Fruit fly (Drosophila melanogaster) whole organism, wandering third instar larva: ENCODE measurements around the gene CG33120.

Experiments
- Abd-B ChIP-seq: fragments of >200 bp; optimal IDR thresholded peaks from 2 replicates; lab custom pipeline; 2017; ENCODE audit warnings: missing biosample characterization, missing genetic modification characterization
- CG32264 ChIP-seq: fragments of 200-800 bp; sonication (Bioruptor generic); optimal IDR thresholded peaks from 2 replicates; lab custom pipeline; 2016; ENCODE audit warnings: missing biosample characterization, missing genetic modification characterization
- CG9705 ChIP-seq: fragments of 200-800 bp; sonication (Bioruptor generic); optimal IDR thresholded peaks from 2 replicates; lab custom pipeline; 2018; ENCODE audit warnings: missing biosample characterization, mild to moderate bottlenecking, missing genetic modification characterization
- CrebA ChIP-seq: fragments of 200-800 bp; sonication (Bioruptor generic); optimal IDR thresholded peaks from 2 replicates; lab custom pipeline; 2016; ENCODE audit warnings: missing biosample characterization, mild to moderate bottlenecking, missing genetic modification characterization, borderline replicate concordance
- Dfd ChIP-seq: fragments of >200 bp; optimal IDR thresholded peaks from 2 replicates; lab custom pipeline; 2017; ENCODE audit warnings: missing biosample characterization, missing genetic modification characterization
- Dif ChIP-seq: fragments of 200-275, 200-300 bp; sonication (Bioruptor generic); optimal IDR thresholded peaks from 2 replicates; lab custom pipeline; 2018; ENCODE audit warnings: missing biosample characterization, missing genetic modification characterization; ENCODE audit not compliant: partially characterized antibody
- GATAd ChIP-seq: sonication (Bioruptor generic); optimal IDR thresholded peaks from 2 replicates; lab custom pipeline; 2016; ENCODE audit warnings: missing biosample characterization, missing genetic modification characterization
- HLH106 ChIP-seq: fragments of 200-800 bp; optimal IDR thresholded peaks from 3 replicates; lab custom pipeline; 2019; ENCODE audit warnings: missing biosample characterization, mild to moderate bottlenecking, missing genetic modification characterization, moderate library complexity
- Hnf4 ChIP-seq: fragments of 200-800 bp; sonication (Bioruptor generic); optimal IDR thresholded peaks from 2 replicates; lab custom pipeline; 2016; ENCODE audit warnings: missing biosample characterization, mild to moderate bottlenecking, missing genetic modification characterization
- Hr78 ChIP-seq: fragments of >200 bp; optimal IDR thresholded peaks from 2 replicates; lab custom pipeline; 2017; ENCODE audit warnings: missing biosample characterization, missing genetic modification characterization
- Hr83 ChIP-seq: fragments of 200-300 bp; sonication (Bioruptor generic); optimal IDR thresholded peaks from 2 replicates; lab custom pipeline; 2016; ENCODE audit warnings: missing biosample characterization, mild to moderate bottlenecking, missing genetic modification characterization, moderate library complexity; ENCODE audit not compliant: poor library complexity, severe bottlenecking
- Jra ChIP-seq: sonication (Bioruptor generic); optimal IDR thresholded peaks from 2 replicates; lab custom pipeline; 2016; ENCODE audit warnings: missing biosample characterization, missing genetic modification characterization
- Mio ChIP-seq: sonication (Bioruptor generic); optimal IDR thresholded peaks from 2 replicates; lab custom pipeline; 2016; ENCODE audit warnings: missing biosample characterization, missing genetic modification characterization
- Myc ChIP-seq: fragments of >200 bp; optimal IDR thresholded peaks from 2 replicates; lab custom pipeline; 2017
- N ChIP-seq: fragments of >200 bp; optimal IDR thresholded peaks from 2 replicates; lab custom pipeline; 2018; ENCODE audit warnings: missing biosample characterization, missing external identifiers, missing genetic modification characterization
- OdsH ChIP-seq: fragments of 200-800 bp; sonication (Bioruptor generic); optimal IDR thresholded peaks from 2 replicates; lab custom pipeline; 2016; ENCODE audit warnings: missing biosample characterization, mild to moderate bottlenecking, missing genetic modification characterization
- Rel ChIP-seq, 2 experiments: fragments of 200-800 bp; sonication (Bioruptor generic) in 1 of 2; optimal IDR thresholded peaks; 2 replicates in 1 of 2; 3 replicates in 1 of 2; lab custom pipeline; 2016 to 2019; ENCODE audit warnings: mild to moderate bottlenecking in 2 of 2, missing biosample characterization in 2 of 2, missing genetic modification characterization in 2 of 2, moderate library complexity in 1 of 2
- Sp1 ChIP-seq: fragments of 200-800 bp; sonication (Bioruptor generic); optimal IDR thresholded peaks from 3 replicates; lab custom pipeline; 2019; ENCODE audit warnings: missing biosample characterization, mild to moderate bottlenecking, missing genetic modification characterization, moderate library complexity
- Vsx2 ChIP-seq: fragments of 200-300, 225-300 bp; sonication (Bioruptor generic); optimal IDR thresholded peaks from 2 replicates; lab custom pipeline; 2018; ENCODE audit warnings: missing biosample characterization, missing genetic modification characterization; ENCODE audit not compliant: partially characterized antibody
- br ChIP-seq: fragments of 200-800 bp; sonication (Bioruptor generic); optimal IDR thresholded peaks from 2 replicates; lab custom pipeline; 2016; ENCODE audit warnings: missing biosample characterization, missing genetic modification characterization
- brk ChIP-seq: fragments of 200-800 bp; sonication (Bioruptor generic); optimal IDR thresholded peaks from 2 replicates; lab custom pipeline; 2016; ENCODE audit warnings: missing biosample characterization, mild to moderate bottlenecking, missing genetic modification characterization
- dl ChIP-seq, 2 experiments: fragments of 175-275, 200-275 bp in 1 of 2; fragments of 200-275 bp in 1 of 2; sonication (Bioruptor generic); optimal IDR thresholded peaks; lab custom pipeline; 2018; ENCODE audit warnings: mild to moderate bottlenecking in 2 of 2, missing biosample characterization in 2 of 2, missing genetic modification characterization in 2 of 2, moderate library complexity in 2 of 2; ENCODE audit not compliant: partially characterized antibody in 2 of 2, insufficient read depth in 1 of 2
- dmrt93B ChIP-seq: fragments of 200-800 bp; sonication (Bioruptor generic); optimal IDR thresholded peaks from 2 replicates; lab custom pipeline; 2018; ENCODE audit warnings: missing biosample characterization, mild to moderate bottlenecking, missing genetic modification characterization
- dsf ChIP-seq: sonication (Bioruptor generic); optimal IDR thresholded peaks from 2 replicates; lab custom pipeline; 2016; ENCODE audit warnings: missing biosample characterization, missing genetic modification characterization, borderline replicate concordance
- ey ChIP-seq: fragments of 200-800 bp; sonication (Bioruptor generic); optimal IDR thresholded peaks from 2 replicates; lab custom pipeline; 2016; ENCODE audit warnings: missing biosample characterization, missing genetic modification characterization
- foxo ChIP-seq, 2 experiments: fragments of 200-800 bp; sonication (Bioruptor generic); optimal IDR thresholded peaks; 2 replicates in 1 of 2; 3 replicates in 1 of 2; lab custom pipeline; 2016 to 2017; ENCODE audit warnings: missing biosample characterization in 2 of 2, missing genetic modification characterization in 2 of 2
- fru ChIP-seq: fragments of 200-800 bp; sonication (Bioruptor generic); optimal IDR thresholded peaks from 3 replicates; lab custom pipeline; 2016; ENCODE audit warnings: missing biosample characterization, mild to moderate bottlenecking, missing genetic modification characterization
- h ChIP-seq: fragments of 200-800 bp; sonication (Bioruptor generic); optimal IDR thresholded peaks from 3 replicates; lab custom pipeline; 2016; ENCODE audit warnings: missing biosample characterization, mild to moderate bottlenecking, missing genetic modification characterization
- jim ChIP-seq: fragments of 175-275, 200-325 bp; sonication (Bioruptor generic); optimal IDR thresholded peaks from 2 replicates; lab custom pipeline; 2016; ENCODE audit warnings: missing biosample characterization, mild to moderate bottlenecking, missing genetic modification characterization
- lola ChIP-seq: fragments of >200 bp; optimal IDR thresholded peaks from 2 replicates; lab custom pipeline; 2017; ENCODE audit warnings: missing biosample characterization, missing genetic modification characterization
- pan ChIP-seq: fragments of >200 bp; optimal IDR thresholded peaks from 2 replicates; lab custom pipeline; 2017
- psq ChIP-seq: fragments of 200-800 bp; sonication (Bioruptor generic); optimal IDR thresholded peaks from 3 replicates; lab custom pipeline; 2017; ENCODE audit warnings: missing biosample characterization, mild to moderate bottlenecking, missing genetic modification characterization, moderate library complexity
- rgr ChIP-seq: fragments of 200-800 bp; sonication (Bioruptor generic); optimal IDR thresholded peaks from 3 replicates; lab custom pipeline; 2016; ENCODE audit warnings: missing biosample characterization, mild to moderate bottlenecking, missing genetic modification characterization
- sage ChIP-seq: fragments of 200-800 bp; sonication (Bioruptor generic); optimal IDR thresholded peaks from 2 replicates; lab custom pipeline; 2016; ENCODE audit warnings: missing biosample characterization, mild to moderate bottlenecking, missing genetic modification characterization
- sv ChIP-seq: fragments of 200-800 bp; sonication (Bioruptor generic); optimal IDR thresholded peaks from 3 replicates; lab custom pipeline; 2016; ENCODE audit warnings: missing biosample characterization, missing genetic modification characterization
- tai ChIP-seq: sonication (Bioruptor generic); optimal IDR thresholded peaks from 2 replicates; lab custom pipeline; 2016; ENCODE audit warnings: missing biosample characterization, missing genetic modification characterization
- usp ChIP-seq: fragments of >200 bp; optimal IDR thresholded peaks from 2 replicates; lab custom pipeline; 2017; ENCODE audit warnings: missing biosample characterization, missing genetic modification characterization
- woc ChIP-seq: sonication (Bioruptor generic); optimal IDR thresholded peaks from 2 replicates; lab custom pipeline; 2016; ENCODE audit warnings: missing biosample characterization, mild to moderate bottlenecking, missing genetic modification characterization

CG33120 gene

dm6 chr2L:18839143-18839872 lies 5.1 kb downstream of the CG33120 start, which contains the start of gene CG10600:
CG10600 (minus strand) TSS chr2L:18839679.
- TF ChIP-seq CG32264 (GFP tag; lab: Kevin White, UChicago) = peak; percentile 60
- TF ChIP-seq CG9705 (GFP tag; lab: Kevin White, UChicago) = peak; percentile 69
- peak; percentile 83 for TF ChIP-seq ey (GFP tag; lab: Kevin White, UChicago)
- no peak for TF ChIP-seq Hr78 (GFP tag; lab: Kevin White, UChicago)
- peak in 1 of 2 experiments; percentile 91 for TF ChIP-seq foxo (GFP tag; optimal IDR thresholded peaks at IDR 0.05; lab: Kevin White, UChicago)
- peak; percentile 74 for TF ChIP-seq sv
- peak; percentile 92 for TF ChIP-seq Jra (GFP tag; lab: Kevin White, UChicago)
- TF ChIP-seq Sp1 (GFP tag; lab: Kevin White, UChicago) = peak; percentile 71
- TF ChIP-seq rgr (GFP tag; lab: Kevin White, UChicago) = peak; percentile 92
- TF ChIP-seq h = peak; percentile 91
- no peak for TF ChIP-seq brk (GFP tag; lab: Kevin White, UChicago)
- peak; percentile 52 for TF ChIP-seq Mio (GFP tag; lab: Kevin White, UChicago)
- peak; percentile 84 for TF ChIP-seq dsf
- peak; percentile 74 for TF ChIP-seq N
- no peak for TF ChIP-seq CrebA (GFP tag; lab: Kevin White, UChicago)
- peak; percentile 71 for TF ChIP-seq HLH106 (tag; lab: Kevin White, UChicago)
- TF ChIP-seq tai (GFP tag; lab: Kevin White, UChicago) = no peak
- TF ChIP-seq Hnf4 = peak; percentile 95
- peak; percentile 56 for TF ChIP-seq dmrt93B
- TF ChIP-seq usp (GFP tag; lab: Kevin White, UChicago) = no peak
- TF ChIP-seq GATAd (GFP tag; lab: Kevin White, UChicago) = peak; percentile 61
- peak; percentile 88 for TF ChIP-seq Myc (lab: Kevin White, UChicago)
- no peak for TF ChIP-seq Rel (GFP tag; optimal IDR thresholded peaks at IDR 0.05; lab: Kevin White, UChicago)
- peak; percentile 50 for TF ChIP-seq Rel (tag; optimal IDR thresholded peaks at IDR 0.05; lab: Kevin White, UChicago)
- no peak for TF ChIP-seq Vsx2 (GFP tag; lab: Kevin White, UChicago)
- peak; percentile 85 for TF ChIP-seq jim (GFP tag; lab: Kevin White, UChicago)
- TF ChIP-seq Dfd (GFP tag; lab: Kevin White, UChicago) = no peak
- TF ChIP-seq lola = no peak
- no peak for TF ChIP-seq Dif (GFP tag; lab: Kevin White, UChicago)
- TF ChIP-seq Hr83 (GFP tag; lab: Kevin White, UChicago) = peak; percentile 97
- peak; percentile 72 for TF ChIP-seq sage
- TF ChIP-seq woc (GFP tag; lab: Kevin White, UChicago) = no peak
- TF ChIP-seq dl (GFP tag; optimal IDR thresholded peaks at IDR 0.05; lab: Kevin White, UChicago; ENCODE audit: insufficient read depth in 1 of 2, partially characterized antibody in 2 of 2) = no peak
- peak; percentile 91 for TF ChIP-seq br (GFP tag; lab: Kevin White, UChicago)
- peak; percentile 86 for TF ChIP-seq OdsH (GFP tag; lab: Kevin White, UChicago)
- TF ChIP-seq Abd-B (GFP tag; lab: Kevin White, UChicago) = peak; percentile 51
- TF ChIP-seq pan = no peak
- TF ChIP-seq fru = peak; percentile 89
- peak; percentile 78 for TF ChIP-seq psq (GFP tag; lab: Kevin White, UChicago)

- TF ChIP-seq GATAd (GFP tag; lab: Kevin White, UChicago) (no peak), CrebA (GFP tag; lab: Kevin White, UChicago) (no peak), dmrt93B (no peak), br (GFP tag; lab: Kevin White, UChicago) (no peak), Jra (GFP tag; lab: Kevin White, UChicago) (no peak), Vsx2 (GFP tag; lab: Kevin White, UChicago) (no peak), CG32264 (GFP tag; lab: Kevin White, UChicago) (no peak), dl (GFP tag; optimal IDR thresholded peaks at IDR 0.05; lab: Kevin White, UChicago; ENCODE audit: insufficient read depth in 1 of 2, partially characterized antibody in 2 of 2) (no peak), ey (GFP tag; lab: Kevin White, UChicago) (no peak), Hr83 (GFP tag; lab: Kevin White, UChicago) (no peak), rgr (GFP tag; lab: Kevin White, UChicago) (no peak), CG9705 (GFP tag; lab: Kevin White, UChicago) (no peak), Rel (GFP tag; optimal IDR thresholded peaks at IDR 0.05; lab: Kevin White, UChicago) (no peak), Rel (tag; optimal IDR thresholded peaks at IDR 0.05; lab: Kevin White, UChicago) (no peak), Dfd (GFP tag; lab: Kevin White, UChicago) (no peak), foxo (GFP tag; optimal IDR thresholded peaks at IDR 0.05; lab: Kevin White, UChicago) (no peak), tai (GFP tag; lab: Kevin White, UChicago) (no peak), lola (no peak), dsf (no peak), psq (GFP tag; lab: Kevin White, UChicago) (no peak)
These were observed 9.9 kb downstream of the CG33120 start for dm6 chr2L:18834525-18834924.
